Fruit fly (Drosophila melanogaster): Measurements from ENCODE around the gene Or67b.

The Or67b gene

DNA sequence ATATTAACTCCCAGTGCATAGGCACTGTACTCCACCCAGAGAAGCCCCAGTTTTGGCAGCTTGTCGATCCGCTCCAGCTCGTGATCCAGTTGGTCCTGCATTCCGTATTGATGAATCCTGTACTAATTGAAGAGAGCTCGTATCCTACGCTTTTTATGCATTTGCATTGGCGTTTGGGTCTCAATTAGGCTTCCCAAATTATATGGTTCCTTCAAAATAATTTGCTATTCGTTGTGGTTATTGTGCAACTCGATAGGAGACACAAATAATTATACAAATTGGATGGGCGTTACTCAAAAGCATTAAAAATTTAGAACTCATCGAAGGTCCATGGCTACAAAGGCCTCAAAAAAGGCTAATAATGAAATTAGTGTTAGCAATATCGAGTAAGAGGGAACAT lies at the start of gene Or67b:
Or67b (minus strand) TSS at position 101 of the 400 bp plus-strand sequence.
- no peak for TF ChIP-seq CG17801 (GFP tag; optimal IDR thresholded peaks at IDR 0.05; ENCODE audit: partially characterized antibody)

DNA sequence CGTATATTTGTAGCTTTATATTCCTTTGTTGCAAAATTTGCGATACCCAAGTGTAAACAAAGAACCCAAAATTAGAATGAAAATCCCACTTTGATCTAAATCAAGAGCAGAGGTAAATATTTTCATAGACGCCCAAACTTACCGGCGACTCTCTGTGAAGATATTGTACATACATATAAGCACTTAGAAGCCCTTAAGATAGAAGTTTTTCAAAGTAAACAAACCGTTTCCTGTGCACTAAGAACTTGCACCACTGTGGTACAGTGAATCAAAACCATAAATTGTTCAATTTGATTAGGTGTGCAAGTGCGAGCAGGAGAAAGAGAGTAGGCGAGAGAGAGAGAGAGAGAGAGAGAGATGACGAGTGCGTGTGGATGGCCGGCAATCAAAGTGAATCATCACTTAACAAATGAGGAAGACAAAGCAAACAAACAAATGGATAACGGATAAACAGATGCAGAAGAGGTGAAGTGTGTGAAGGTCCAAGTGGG lies 49.1 kb upstream of the Or67b start:
- no peak for TF ChIP-seq CG17801 (GFP tag; optimal IDR thresholded peaks at IDR 0.05; ENCODE audit: partially characterized antibody)

DNA sequence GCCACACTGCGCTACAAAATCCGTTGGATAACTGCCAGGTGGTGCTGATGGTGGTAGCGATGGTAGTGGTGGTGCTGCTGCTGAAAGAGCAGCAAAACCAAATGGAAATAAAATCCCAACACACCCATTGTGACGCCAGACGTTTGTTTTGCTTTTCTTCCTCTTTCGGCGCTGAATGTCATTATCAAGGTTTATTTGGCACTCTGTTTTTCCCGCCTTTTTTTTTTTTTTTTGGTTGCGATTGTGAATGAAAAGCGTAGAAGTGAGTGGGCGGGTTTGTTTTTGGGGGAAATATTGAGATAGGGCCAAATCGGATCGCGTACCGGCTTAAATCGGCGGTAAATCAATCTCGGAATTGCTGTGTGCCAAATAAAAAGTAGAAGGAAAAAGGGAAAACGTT lies 48.3 kb upstream of the Or67b start:
- no peak for TF ChIP-seq CG17801 (GFP tag; optimal IDR thresholded peaks at IDR 0.05; ENCODE audit: partially characterized antibody)

DNA sequence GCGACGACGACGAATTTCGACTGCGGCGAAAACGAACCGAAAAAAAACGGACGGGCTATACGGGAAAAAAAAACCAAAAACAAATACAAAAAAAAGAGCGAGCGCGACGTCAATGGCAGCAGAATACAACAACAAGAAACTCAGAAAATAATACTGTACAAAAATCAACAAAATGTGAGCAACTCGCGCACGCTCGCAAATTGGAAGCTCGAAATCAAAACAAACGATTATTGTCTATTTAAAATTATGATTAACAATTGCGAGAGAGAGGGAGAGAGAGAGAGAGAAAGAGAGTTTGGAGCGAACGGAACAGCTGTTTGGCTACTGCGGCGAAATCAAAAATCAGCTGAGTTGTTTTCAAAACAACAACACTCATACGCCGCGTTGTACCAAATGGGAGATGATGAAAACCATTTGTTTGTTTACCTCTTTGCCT lies 46.6 kb upstream of the Or67b start:
- peak; percentile 81 for TF ChIP-seq CG17801 (GFP tag; optimal IDR thresholded peaks at IDR 0.05; ENCODE audit: partially characterized antibody)

DNA sequence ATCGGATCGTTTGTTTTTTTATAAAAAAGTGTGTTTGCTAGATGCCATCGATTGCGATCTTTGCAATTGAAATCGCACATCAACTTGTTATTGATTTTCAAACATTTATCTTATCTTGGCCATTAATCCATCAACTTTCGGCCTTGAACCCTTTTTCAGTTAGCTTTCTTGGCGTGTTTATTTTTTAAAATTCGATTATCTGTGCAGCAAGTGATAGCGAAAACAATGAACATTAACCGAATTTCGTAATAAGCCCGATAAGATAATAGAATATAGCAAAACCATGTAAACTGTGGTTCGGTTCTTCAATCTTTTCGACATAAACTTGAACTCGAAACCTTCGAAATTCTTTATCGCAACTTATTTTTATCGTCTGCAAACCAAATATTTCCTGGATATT lies 45.3 kb upstream of the Or67b start:
- no peak for TF ChIP-seq CG17801 (GFP tag; optimal IDR thresholded peaks at IDR 0.05; ENCODE audit: partially characterized antibody)

DNA sequence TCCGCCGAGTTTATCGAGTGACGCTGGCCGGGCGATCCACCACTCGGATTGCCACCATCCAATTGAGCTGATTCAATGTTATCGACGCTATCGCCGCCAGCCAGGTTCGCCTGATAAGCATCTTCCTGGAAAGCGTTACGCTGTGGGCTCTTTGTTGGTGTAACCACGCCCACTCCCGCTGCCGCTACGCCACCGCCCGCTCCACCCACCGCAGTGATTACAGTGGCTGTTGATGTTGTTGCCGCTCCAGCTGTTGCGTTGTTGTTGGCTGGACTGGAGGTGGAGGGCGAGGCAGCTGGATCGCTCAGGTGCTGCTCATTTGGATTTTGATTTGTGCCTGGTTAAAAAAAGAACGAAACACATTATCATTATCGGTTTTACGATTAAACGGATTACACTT lies 42.4 kb upstream of the Or67b start:
- no peak for TF ChIP-seq CG17801 (GFP tag; optimal IDR thresholded peaks at IDR 0.05; ENCODE audit: partially characterized antibody)

DNA sequence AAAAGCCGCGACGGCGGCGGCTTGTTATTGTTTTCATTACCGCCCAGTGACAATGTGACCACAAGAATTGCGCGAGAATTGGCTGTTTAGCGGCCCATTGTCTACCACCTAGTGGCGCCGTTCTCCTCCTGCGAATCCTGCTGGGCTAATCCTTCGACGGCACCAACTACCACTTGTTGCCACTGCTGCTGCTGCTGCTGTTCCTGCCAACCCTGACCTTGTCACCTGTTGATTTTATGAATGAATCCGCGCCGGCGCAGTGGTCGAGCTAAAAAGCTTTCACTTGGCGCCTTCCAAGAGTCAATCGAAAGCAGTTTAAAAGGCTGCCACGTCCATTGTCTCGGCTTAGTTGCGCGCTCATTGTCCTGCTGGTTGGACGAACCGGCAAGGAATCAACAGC lies 14.8 kb upstream of the Or67b start, which contains the start of gene CNMaR:
CNMaR (plus strand) TSS at position 348 of the 400 bp plus-strand sequence.
- TF ChIP-seq CG17801 (GFP tag; optimal IDR thresholded peaks at IDR 0.05; ENCODE audit: partially characterized antibody) = no peak

DNA sequence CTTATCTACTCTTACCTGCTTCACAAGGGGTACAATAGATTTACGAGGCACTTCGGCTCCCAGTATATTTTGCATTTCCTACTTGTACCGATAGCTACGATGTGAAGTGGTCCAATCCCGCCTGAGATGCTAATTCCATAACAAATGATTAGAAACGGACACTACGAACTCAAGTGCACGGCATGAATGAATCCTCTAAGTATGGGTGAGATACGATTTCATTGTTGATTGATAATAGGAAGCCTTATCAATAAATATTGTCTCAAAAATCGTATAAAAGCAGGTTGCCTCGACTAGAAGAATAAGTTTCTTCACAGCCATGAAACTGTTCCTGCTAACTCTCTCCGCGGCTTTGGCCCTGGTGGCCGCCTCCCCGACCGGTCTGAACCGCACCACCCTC lies 11.7 kb upstream of the Or67b start, which contains the start of gene CG18180:
CG18180 (plus strand) TSS at position 301 of the 400 bp plus-strand sequence.
- no peak for TF ChIP-seq CG17801 (GFP tag; optimal IDR thresholded peaks at IDR 0.05; ENCODE audit: partially characterized antibody)

DNA sequence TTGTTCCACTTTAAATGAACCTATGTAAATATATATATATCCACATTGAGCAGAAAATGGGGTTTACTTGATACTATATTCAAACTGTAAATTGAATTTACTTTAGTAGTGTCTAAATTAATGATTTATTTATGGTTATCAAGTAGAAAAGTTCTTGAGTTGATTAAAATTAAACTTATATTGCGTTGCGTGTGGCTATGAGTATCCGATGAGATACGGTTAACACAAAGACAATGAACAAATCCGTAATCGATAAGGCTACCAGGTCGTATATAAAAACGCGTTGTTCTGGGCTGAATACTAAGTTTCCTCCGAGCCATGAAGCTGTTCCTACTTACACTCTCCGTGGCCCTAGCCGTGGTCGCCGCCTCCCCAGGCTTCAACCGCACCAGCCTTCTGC lies 10.0 kb upstream of the Or67b start, which contains the start of gene CG18179:
CG18179 (plus strand) TSS at position 301 of the 400 bp plus-strand sequence.
- no peak for TF ChIP-seq CG17801 (GFP tag; optimal IDR thresholded peaks at IDR 0.05; ENCODE audit: partially characterized antibody)

DNA sequence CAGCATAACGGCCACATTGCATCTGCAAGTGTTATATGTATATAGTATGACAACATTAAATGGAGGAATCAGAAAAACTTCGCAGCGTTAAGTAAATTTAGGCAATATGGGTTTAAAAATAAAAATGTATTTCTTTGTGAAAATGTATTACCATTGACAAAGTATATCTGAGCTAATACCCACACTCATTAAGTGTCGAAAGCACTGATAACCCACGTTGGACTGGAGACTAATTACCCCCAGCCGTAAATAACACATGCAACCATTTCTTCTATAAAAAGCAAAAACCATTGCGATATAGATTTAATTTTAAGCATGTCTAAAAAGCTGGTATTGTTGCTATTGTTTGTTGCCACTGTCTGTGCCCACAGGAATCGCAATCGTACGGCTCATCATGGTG lies 8.8 kb upstream of the Or67b start, which contains the start of gene CG8329:
CG8329 (plus strand) TSS at position 301 of the 400 bp plus-strand sequence.
- no peak for TF ChIP-seq CG17801 (GFP tag; optimal IDR thresholded peaks at IDR 0.05; ENCODE audit: partially characterized antibody)

DNA sequence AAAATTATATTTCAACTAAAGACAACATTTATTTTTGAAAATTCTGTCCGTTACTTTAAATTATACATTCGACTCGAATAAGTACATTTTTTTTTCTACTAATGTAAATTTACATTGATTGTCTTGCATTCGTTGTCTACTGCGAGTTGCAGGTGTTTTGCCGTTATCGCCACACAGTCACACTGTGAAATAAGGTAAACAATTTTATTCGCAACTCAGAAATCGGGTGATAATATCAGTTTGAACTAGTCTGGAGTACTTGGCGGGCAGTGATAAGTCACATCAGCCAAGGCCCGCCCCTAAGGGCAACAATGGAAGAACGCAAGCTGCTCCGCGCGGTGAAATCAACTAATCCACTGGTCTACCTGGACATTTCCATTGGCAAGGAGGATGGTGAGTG lies 917 bp upstream of the Or67b start:
- peak; percentile 12 for TF ChIP-seq CG17801 (GFP tag; optimal IDR thresholded peaks at IDR 0.05; ENCODE audit: partially characterized antibody)

DNA sequence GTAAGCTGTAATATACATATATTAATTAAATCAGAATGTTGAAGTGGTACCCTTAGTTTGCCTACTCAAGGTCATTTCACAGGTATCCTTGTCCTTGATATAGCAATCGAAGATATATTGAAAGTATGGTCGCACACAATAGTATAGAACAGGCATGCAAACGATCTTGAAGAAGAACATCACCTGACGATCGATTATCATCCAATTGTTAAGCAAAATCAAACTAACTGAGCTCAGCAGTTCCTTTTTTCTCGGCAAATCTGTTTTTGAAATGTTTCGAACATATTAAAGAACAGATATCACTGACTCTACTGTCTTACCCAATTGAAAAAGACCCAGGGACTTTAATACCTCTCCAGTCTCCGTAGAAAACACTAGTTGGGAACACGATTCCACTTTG lies 617 bp downstream of the Or67b start, which contains the start of gene Cyp40:
Cyp40 (plus strand) TSS at position 301 of the 400 bp plus-strand sequence.
- TF ChIP-seq CG17801 (GFP tag; optimal IDR thresholded peaks at IDR 0.05; ENCODE audit: partially characterized antibody) = no peak

DNA sequence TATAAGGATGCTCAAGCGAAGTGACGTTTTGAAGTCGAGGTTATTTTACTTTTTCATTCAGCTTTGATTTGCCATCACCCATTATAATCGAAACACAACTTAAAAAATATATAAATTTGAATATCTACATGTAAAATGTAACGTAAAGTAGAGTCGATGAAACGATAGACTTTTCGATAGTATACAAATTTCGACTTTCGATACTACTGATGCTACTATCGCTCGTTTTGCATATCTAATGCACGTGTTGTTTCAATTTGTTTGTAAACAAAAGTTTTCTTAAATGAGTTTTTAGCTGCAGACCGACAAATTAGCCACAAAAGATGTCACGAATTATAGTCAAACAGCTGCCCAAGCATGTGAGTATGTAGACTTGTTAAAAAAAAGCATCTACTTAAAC lies 5.0 kb downstream of the Or67b start, which contains the start of gene CG3335:
CG3335 (plus strand) TSS at position 224 of the 400 bp plus-strand sequence.
- TF ChIP-seq CG17801 (GFP tag; optimal IDR thresholded peaks at IDR 0.05; ENCODE audit: partially characterized antibody) = no peak

DNA sequence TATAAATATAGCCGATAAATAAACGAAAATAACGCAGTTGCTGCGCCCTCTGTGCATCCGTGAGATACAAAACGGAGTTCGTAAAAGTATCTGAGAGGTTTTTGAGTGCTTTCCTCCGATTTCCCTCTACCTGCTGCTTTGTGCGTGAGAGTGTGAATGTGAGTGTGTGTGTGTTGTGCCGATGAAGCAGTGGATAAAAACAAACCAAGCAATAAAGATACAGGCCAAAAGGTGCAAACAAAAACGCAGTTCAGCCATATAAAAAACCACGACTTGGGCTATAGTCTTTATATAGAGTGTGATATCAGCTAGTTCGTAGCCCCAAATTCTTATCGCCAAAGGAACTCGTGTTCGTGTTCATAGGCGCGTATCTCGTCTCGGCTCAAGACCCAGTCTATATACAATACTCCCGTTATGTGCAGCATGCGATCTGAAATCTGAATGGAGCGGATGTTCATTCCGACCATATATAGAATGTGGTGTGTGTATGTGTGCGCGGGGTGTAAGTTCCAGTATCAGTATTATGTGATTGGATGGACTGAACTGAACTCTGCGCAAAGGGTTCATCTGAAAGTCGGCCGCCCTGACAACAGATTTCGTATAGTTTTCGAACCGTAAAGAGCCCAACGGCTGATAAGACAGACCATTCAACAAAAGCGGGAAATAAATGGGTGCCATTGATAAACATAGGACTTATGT lies 13.4 kb downstream of the Or67b start:
- no peak for TF ChIP-seq CG17801 (GFP tag; optimal IDR thresholded peaks at IDR 0.05; ENCODE audit: partially characterized antibody)

DNA sequence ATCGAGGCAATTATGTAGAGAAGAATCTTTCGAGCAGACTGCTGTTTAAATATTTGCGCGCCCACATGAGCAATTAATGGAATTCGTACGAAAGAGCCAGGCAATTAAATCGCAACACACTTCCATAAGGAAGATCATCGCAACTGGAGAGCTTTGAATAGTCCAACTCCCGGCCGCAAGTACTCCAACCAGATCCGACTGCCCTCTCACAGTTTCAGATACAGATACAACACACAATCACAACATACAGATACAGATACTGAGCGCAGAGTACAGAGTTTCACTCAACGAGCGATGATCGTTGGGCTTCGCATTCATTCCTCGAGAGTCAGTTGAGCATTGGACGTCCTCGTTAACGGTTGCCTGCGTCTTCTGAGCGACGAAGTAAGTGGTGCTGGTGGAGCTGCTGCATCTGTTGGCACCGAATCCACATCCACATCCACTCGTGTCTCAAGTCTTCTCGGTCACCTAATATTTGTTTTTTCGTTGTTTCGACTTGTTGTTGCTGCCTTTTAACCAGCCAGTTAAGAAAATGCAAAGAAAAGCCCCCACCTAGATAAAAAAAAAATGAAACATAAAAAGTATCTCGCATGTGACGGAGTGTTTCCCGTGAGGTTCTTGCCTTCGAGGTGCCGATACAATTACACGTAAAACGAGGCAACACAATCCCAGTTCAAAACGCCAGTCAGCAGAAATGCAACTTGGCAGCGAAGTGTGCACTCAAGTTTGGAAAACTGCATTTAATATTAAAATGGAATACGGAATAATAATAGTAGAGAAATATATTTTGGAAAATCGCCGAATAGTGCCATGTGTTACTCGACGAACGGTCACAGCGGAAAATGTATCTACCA lies 14.2 kb downstream of the Or67b start, which contains the start of gene LanB2:
LanB2 (plus strand) TSS at position 326 of the 854 bp plus-strand sequence.
- TF ChIP-seq CG17801 (GFP tag; optimal IDR thresholded peaks at IDR 0.05; ENCODE audit: partially characterized antibody) = no peak
